Fruit fly (Drosophila melanogaster) S2 (cell line): ENCODE data around the gene CG8369.

Source experiments
- CG8478 ChIP-seq: fragments of >200 bp; optimal IDR thresholded peaks from 2 replicates; lab custom pipeline; 2018
- CTCF ChIP-seq, 2 experiments: fragments of >200 bp; optimal IDR thresholded peaks; 2 replicates each; lab custom pipeline; 2018

DNA sequence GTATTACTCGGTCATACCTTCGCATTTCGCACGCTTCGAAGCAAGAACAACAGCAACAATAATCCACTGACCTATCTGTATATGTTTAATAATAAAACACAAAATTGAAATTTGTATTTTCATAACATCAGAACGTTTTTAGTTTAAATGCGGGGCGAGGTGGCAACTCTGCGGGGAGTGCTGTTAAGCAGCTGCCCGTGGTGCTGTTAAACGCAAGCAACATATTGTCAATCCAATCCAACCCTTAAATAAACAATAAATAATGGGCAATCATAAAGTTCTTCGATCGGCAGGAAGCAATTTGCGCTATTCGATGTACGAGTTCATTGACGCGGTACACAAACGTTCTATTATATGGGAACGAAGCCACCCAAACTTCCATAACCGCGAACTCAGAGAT, 15.7 kb upstream of the CG8369 start, which contains the start of gene hng2:
- TF ChIP-seq CTCF (optimal IDR thresholded peaks at IDR 0.05; lab: Kevin White, UChicago) (no peak), CG8478 (lab: Kevin White, UChicago) (no peak)
